Worm (Caenorhabditis elegans): ENCODE measurements around the gene sbt-1.

DNA sequence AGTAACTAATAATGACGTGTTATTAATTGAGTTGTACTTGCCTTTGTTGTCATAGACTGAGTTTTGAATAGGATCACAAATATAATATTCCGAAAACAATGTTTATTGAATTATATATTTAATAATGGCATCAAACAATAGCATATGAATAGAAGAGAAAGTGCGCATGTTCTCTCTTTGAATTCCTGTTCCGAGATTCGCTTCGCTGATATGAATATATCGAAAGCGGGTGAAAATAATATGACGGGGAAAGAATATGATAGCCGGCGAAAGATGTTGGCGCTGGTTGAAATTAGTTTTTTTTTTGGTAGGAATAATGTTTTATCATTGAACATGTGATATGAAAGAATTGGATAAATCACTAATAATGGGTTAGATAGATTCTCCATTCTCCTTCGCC, 8.6 kb downstream of the sbt-1 start, which contains the start of gene T03D8.6:
- TF ChIP-seq ztf-4 (tag; optimal IDR thresholded peaks at IDR 0.05) (no peak), nhr-77 (tag; optimal IDR thresholded peaks at IDR 0.05) (no peak), elt-1 (tag; optimal IDR thresholded peaks at IDR 0.05) (no peak), blmp-1 (tag; optimal IDR thresholded peaks at IDR 0.05; ENCODE audit: insufficient read depth) (no peak), ZK546.5 (tag; optimal IDR thresholded peaks at IDR 0.05) (no peak), elt-3 (tag; optimal IDR thresholded peaks at IDR 0.05) (no peak), fos-1 (tag; optimal IDR thresholded peaks at IDR 0.05) (no peak), egl-27 (tag; optimal IDR thresholded peaks at IDR 0.05) (no peak), lin-39 (tag; optimal IDR thresholded peaks at IDR 0.05) (no peak), nhr-10 (tag; optimal IDR thresholded peaks at IDR 0.05) (no peak), mdl-1 (tag; optimal IDR thresholded peaks at IDR 0.05) (no peak), ama-1 (optimal IDR thresholded peaks at IDR 0.05) (no peak), unc-62 (GFP tag; optimal IDR thresholded peaks at IDR 0.05) (no peak), lin-13 (GFP tag; optimal IDR thresholded peaks at IDR 0.05) (no peak)
